Fruit fly (Drosophila melanogaster) whole organism, pupa: ENCODE measurements around the gene CG15059.

ENCODE experiments used
- CG10348 ChIP-seq: fragments of 200-800 bp; sonication (Bioruptor generic); IDR thresholded peaks from 2 replicates; pipeline ENCODE4 v1.3.6; 2022; ENCODE audit warnings: missing biosample characterization, missing genetic modification characterization
- CG12605 ChIP-seq: fragments of 200-800 bp; sonication (Bioruptor generic); IDR thresholded peaks from 2 replicates; pipeline ENCODE4 v1.3.6; 2022; ENCODE audit warnings: missing biosample characterization, missing genetic modification characterization
- CG13204 ChIP-seq: fragments of 200-800 bp; sonication (Bioruptor generic); optimal IDR thresholded peaks from 2 replicates; lab custom pipeline; 2018; ENCODE audit warnings: missing biosample characterization, mild to moderate bottlenecking, missing genetic modification characterization, moderate library complexity
- CG14655 ChIP-seq: fragments of 200-800 bp; sonication (Bioruptor generic); optimal IDR thresholded peaks from 3 replicates; lab custom pipeline; 2017; ENCODE audit warnings: mild to moderate bottlenecking, missing biosample characterization, missing genetic modification reagents, missing genetic modification characterization
- CG15710 ChIP-seq: fragments of 200-800 bp; sonication (Bioruptor generic); optimal IDR thresholded peaks from 2 replicates; lab custom pipeline; 2018; ENCODE audit warnings: missing biosample characterization, mild to moderate bottlenecking, missing genetic modification characterization, moderate library complexity
- CG17806 ChIP-seq: fragments of 200-800 bp; sonication (Bioruptor generic); optimal IDR thresholded peaks from 2 replicates; lab custom pipeline; 2018; ENCODE audit warnings: missing biosample characterization, mild to moderate bottlenecking, missing genetic modification characterization, moderate library complexity
- CG32121 ChIP-seq: fragments of 200-800 bp; sonication (Bioruptor generic); IDR thresholded peaks from 2 replicates; pipeline ENCODE4 v1.3.6; 2022; ENCODE audit warnings: missing biosample characterization, missing genetic modification characterization
- CG34367 ChIP-seq: fragments of 200-800 bp; sonication (Bioruptor generic); optimal IDR thresholded peaks from 2 replicates; lab custom pipeline; 2018; ENCODE audit warnings: missing biosample characterization, mild to moderate bottlenecking, missing genetic modification characterization
- CG4496 ChIP-seq: fragments of 200-800 bp; sonication (Bioruptor generic); IDR thresholded peaks from 3 replicates; pipeline ENCODE4 v1.3.6; 2022; ENCODE audit warnings: missing biosample characterization, missing genetic modification characterization
- CG8159 ChIP-seq: fragments of 200-800 bp; sonication (Bioruptor generic); optimal IDR thresholded peaks from 3 replicates; lab custom pipeline; 2018; ENCODE audit warnings: missing biosample characterization, mild to moderate bottlenecking, missing genetic modification characterization, moderate library complexity
- CG8301 ChIP-seq: fragments of 200-800 bp; sonication (Bioruptor generic); optimal IDR thresholded peaks from 2 replicates; lab custom pipeline; 2018; ENCODE audit warnings: missing biosample characterization, mild to moderate bottlenecking, missing genetic modification characterization
- CG9948 ChIP-seq: fragments of 200-800 bp; sonication (Bioruptor generic); optimal IDR thresholded peaks from 2 replicates; lab custom pipeline; 2018; ENCODE audit warnings: missing biosample characterization, mild to moderate bottlenecking, missing genetic modification characterization, moderate library complexity
- D1 ChIP-seq: fragments of 200-800 bp; sonication (Bioruptor generic); optimal IDR thresholded peaks from 2 replicates; lab custom pipeline; 2018; ENCODE audit warnings: missing biosample characterization, mild to moderate bottlenecking, missing genetic modification characterization, moderate library complexity
- EcR ChIP-seq: fragments of 200-800 bp; sonication (Bioruptor generic); optimal IDR thresholded peaks from 3 replicates; lab custom pipeline; 2019; ENCODE audit warnings: missing biosample characterization, missing genetic modification characterization, mild to moderate bottlenecking, moderate library complexity, missing genetic modification reagents
- Ets98B ChIP-seq: fragments of 200-800 bp; sonication (Bioruptor generic); IDR thresholded peaks from 2 replicates; pipeline ENCODE4 v1.3.6; 2022; ENCODE audit warnings: missing biosample characterization, missing genetic modification characterization
- Pif1A ChIP-seq: fragments of 200-800 bp; sonication (Bioruptor generic); optimal IDR thresholded peaks from 3 replicates; lab custom pipeline; 2016; ENCODE audit warnings: missing biosample characterization, missing genetic modification characterization
- Pif1B ChIP-seq: fragments of 200-800 bp; sonication (Bioruptor generic); optimal IDR thresholded peaks from 3 replicates; lab custom pipeline; 2016; ENCODE audit warnings: missing biosample characterization, missing genetic modification characterization
- Snoo ChIP-seq: fragments of 200-800 bp; sonication (Bioruptor generic); optimal IDR thresholded peaks from 3 replicates; lab custom pipeline; 2017; ENCODE audit warnings: missing biosample characterization, mild to moderate bottlenecking, missing genetic modification characterization, inconsistent platforms
- fd96Ca ChIP-seq: fragments of 200-800 bp; sonication (Bioruptor generic); IDR thresholded peaks from 3 replicates; pipeline ENCODE4 v1.3.6; 2022; ENCODE audit warnings: missing biosample characterization, missing genetic modification characterization
- gl ChIP-seq: fragments of 200-800 bp; sonication (Bioruptor generic); optimal IDR thresholded peaks from 2 replicates; lab custom pipeline; 2018; ENCODE audit warnings: missing biosample characterization, mild to moderate bottlenecking, missing genetic modification characterization
- rn ChIP-seq: fragments of 200-800 bp; sonication (Bioruptor generic); IDR thresholded peaks from 2 replicates; pipeline ENCODE4 v1.3.6; 2022; ENCODE audit warnings: missing biosample characterization, missing genetic modification characterization

The CG15059 gene

DNA sequence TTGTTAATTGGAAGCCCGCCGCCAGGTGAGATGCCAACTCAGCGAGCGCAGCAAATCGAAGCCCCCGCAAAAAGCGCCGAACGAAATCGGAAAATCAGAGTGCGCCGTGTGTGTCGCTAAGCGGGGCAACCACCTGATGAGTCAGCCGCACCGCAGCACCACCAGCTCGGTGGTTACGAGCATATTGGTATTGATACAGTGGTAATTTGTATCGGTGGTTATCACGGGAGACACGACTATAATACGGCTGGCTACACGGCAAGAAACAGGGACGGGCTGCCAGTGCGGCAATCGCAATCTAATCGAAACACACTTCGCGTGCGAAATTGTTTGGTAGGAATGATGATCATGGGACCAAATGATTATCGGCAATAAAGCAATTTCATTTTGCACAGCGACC, 5.5 kb downstream of the CG15059 start:
- TF ChIP-seq CG12605 (GFP tag; lab: Robert Waterston, UW) (no peak), EcR (GFP tag; lab: Kevin White, UChicago) (peak; percentile 52)

DNA sequence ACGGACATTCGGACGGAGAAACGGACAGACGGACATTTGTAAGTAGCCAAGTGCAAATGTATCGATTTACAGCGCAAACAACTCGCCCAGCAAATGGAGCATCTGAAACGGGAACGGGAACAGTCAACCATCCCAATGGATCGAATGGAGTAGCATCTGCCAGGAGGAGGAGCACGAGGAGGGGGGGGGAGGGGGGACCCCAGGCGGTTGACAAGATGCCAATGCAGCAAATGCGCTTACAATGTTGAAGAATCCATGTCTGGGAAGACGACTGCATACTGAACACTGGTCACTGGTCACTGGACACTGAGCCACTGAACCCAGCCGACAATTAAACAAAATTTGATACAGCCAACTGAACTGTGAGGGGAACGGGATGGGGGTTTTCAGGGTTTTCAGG, 7.4 kb downstream of the CG15059 start:
- TF ChIP-seq CG17806 (tag; lab: Kevin White, UChicago) (no peak), CG9948 (no peak), CG4496 (GFP tag; lab: Robert Waterston, UW) (no peak), CG34367 (no peak), gl (tag; lab: Kevin White, UChicago) (no peak), Snoo (tag; lab: Kevin White, UChicago) (no peak), rn (no peak), CG8159 (tag; lab: Kevin White, UChicago) (no peak), Ets98B (GFP tag; lab: Robert Waterston, UW) (no peak), CG12605 (GFP tag; lab: Robert Waterston, UW) (no peak), fd96Ca (GFP tag; lab: Robert Waterston, UW) (no peak), EcR (GFP tag; lab: Kevin White, UChicago) (no peak), CG32121 (GFP tag; lab: Robert Waterston, UW) (no peak), Pif1A (GFP tag; lab: Kevin White, UChicago) (no peak), CG15710 (tag; lab: Kevin White, UChicago) (no peak), CG10348 (GFP tag; lab: Robert Waterston, UW) (no peak), CG8301 (tag; lab: Kevin White, UChicago) (no peak)

DNA sequence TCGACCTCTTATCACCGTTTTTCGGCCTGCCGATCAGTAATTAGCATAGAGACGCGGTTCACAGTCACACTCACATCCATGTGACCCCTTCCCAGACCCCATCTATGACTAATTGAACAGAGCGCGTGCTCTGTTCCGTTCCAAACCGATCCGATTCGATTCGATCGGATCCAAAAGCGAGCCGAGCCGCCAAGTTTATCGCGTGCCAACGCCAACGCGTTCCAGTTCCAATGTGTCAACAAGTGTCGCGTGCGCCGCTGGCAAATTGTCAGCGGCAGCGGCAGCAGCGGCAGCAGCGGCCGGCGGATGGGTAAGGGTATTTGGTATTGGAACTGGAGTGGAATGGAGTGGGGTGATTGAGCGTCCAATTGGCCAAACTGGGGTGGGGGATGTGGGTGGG, 11.1 kb downstream of the CG15059 start:
- TF ChIP-seq Snoo (tag; lab: Kevin White, UChicago) (no peak), CG8159 (tag; lab: Kevin White, UChicago) (no peak), CG12605 (GFP tag; lab: Robert Waterston, UW) (no peak), fd96Ca (GFP tag; lab: Robert Waterston, UW) (no peak), Pif1B (GFP tag; lab: Kevin White, UChicago) (no peak), EcR (GFP tag; lab: Kevin White, UChicago) (no peak), CG9948 (no peak), CG13204 (GFP tag; lab: Kevin White, UChicago) (no peak), rn (no peak), CG14655 (GFP tag; lab: Kevin White, UChicago) (no peak), gl (tag; lab: Kevin White, UChicago) (no peak)

DNA sequence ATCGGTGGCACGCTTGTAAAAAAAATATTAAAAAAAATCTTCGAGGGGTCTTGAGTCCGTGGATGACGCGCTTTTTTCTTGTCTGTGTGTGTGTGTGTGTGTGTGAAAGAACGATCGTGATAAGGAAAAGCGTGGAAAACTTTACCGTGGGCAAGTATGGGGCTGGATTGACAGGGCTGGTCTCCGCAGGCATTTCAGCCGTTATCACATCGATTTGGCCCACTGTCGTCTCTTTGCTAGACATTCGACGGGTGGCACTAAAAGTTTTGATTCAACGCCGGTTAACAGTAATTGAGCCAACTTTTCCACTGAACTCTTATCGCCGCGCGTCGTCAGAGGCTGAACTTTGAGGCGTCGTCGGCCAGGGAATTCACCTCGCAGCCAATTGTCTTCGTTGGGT, 12.5 kb downstream of the CG15059 start:
- TF ChIP-seq CG12605 (GFP tag; lab: Robert Waterston, UW) (no peak), gl (tag; lab: Kevin White, UChicago) (no peak), Ets98B (GFP tag; lab: Robert Waterston, UW) (no peak), D1 (tag; lab: Kevin White, UChicago) (no peak), CG34367 (no peak), Pif1B (GFP tag; lab: Kevin White, UChicago) (no peak), CG8159 (tag; lab: Kevin White, UChicago) (no peak), CG14655 (GFP tag; lab: Kevin White, UChicago) (no peak), CG10348 (GFP tag; lab: Robert Waterston, UW) (no peak), CG9948 (no peak), EcR (GFP tag; lab: Kevin White, UChicago) (no peak), fd96Ca (GFP tag; lab: Robert Waterston, UW) (no peak), CG4496 (GFP tag; lab: Robert Waterston, UW) (no peak), Pif1A (GFP tag; lab: Kevin White, UChicago) (no peak), CG8301 (tag; lab: Kevin White, UChicago) (no peak), CG17806 (tag; lab: Kevin White, UChicago) (no peak), Snoo (tag; lab: Kevin White, UChicago) (no peak), CG13204 (GFP tag; lab: Kevin White, UChicago) (no peak), CG32121 (GFP tag; lab: Robert Waterston, UW) (no peak), CG15710 (tag; lab: Kevin White, UChicago) (no peak)
- TF ChIP-seq, all 21 proteins: peak for 0

DNA sequence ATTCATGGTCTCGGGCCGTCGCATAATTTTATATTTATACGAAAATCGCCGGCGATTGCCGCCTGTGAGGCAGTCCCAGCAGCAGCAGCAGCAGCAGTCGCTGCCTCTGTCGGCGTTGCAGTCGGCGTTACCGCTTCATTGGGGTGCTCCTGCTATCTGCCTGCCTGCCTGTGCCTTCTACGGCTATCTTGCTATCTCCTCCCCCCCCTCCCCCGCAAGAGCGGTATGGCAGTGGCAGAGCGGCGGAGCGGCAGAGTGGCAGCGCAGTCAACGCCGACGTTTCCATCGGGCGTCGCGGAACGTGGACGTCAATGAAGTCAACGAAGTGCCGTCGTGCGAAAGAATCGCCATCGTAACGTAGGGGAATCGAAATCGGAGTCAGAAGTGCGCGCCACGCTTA, 14.1 kb downstream of the CG15059 start:
- TF ChIP-seq CG4496 (GFP tag; lab: Robert Waterston, UW) (no peak), CG13204 (GFP tag; lab: Kevin White, UChicago) (peak; percentile 50), rn (no peak), CG9948 (no peak), CG15710 (tag; lab: Kevin White, UChicago) (no peak)

DNA sequence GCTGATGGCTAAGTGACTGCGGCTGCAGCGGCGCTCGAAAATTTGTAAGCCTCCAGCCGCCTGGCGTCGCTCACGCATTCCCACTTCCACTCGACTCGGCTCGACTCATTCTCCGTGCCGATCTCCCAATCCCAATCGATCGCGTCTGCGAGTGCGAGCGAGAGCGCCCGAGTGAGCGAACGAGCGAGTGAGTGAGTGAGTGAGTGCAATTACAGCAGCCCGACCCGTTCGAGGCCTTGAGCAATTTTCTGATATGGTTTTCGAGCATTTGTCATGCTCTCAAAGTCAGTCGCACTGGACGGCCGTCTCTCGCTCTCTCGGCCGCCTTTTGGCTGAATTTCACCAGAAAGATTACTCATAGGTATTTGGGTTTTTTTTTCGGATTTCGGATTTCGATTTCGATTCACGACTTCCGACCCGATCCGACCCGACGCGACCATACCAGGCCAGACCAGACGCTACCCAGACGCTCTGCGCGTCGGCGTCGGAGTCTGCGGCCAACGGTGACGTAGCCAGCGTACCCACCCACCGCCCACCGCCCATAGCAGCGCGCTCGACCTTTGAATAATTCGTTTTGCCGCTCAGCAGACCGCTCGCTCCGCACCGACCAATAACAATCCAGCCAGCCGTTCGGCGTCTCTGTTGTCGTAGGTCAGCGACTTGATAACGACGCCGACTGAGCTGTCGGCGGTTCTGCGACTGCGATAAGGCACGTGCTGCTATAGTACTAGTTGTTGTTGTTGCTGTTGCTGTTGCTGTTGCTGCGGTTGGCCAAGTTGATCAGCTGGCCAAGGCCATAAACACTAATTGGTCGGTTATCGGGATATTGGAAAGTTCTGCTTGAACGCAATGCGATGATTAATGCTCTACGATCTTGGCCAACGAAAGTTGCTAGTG, 15.7 kb downstream of the CG15059 start:
- TF ChIP-seq CG8301 (tag; lab: Kevin White, UChicago) (no peak), EcR (GFP tag; lab: Kevin White, UChicago) (peak; percentile 42), CG4496 (GFP tag; lab: Robert Waterston, UW) (peak; percentile 26; the same call in 1 of the 3 replicates), CG13204 (GFP tag; lab: Kevin White, UChicago) (peak; percentile 53)
